Worm (Caenorhabditis elegans) whole organism, late embryonic: ENCODE measurements around the gene ZK666.12.

Experiments used
- K02D7.2 ChIP-seq: sonication (generic microtip); optimal IDR thresholded peaks from 2 replicates; lab custom pipeline; 2017; ENCODE audit warnings: mild to moderate bottlenecking, missing genetic modification characterization, missing compliant biosample characterization
- Y22D7AL.16 ChIP-seq: sonication (generic microtip); optimal IDR thresholded peaks from 2 replicates; lab custom pipeline; 2016; ENCODE audit warnings: missing genetic modification characterization, missing compliant biosample characterization
- ama-1 ChIP-seq: fragments of 150-350 bp; optimal IDR thresholded peaks from 2 replicates; lab custom pipeline; 2014
- ceh-19 ChIP-seq: fragments of 200-800 bp; sonication (Bioruptor generic); optimal IDR thresholded peaks from 2 replicates; lab custom pipeline; 2018; ENCODE audit warnings: mild to moderate bottlenecking, missing genetic modification characterization, missing compliant biosample characterization
- ceh-22 ChIP-seq: sonication (generic microtip); optimal IDR thresholded peaks from 2 replicates; lab custom pipeline; 2017; ENCODE audit warnings: missing biosample characterization, missing genetic modification characterization
- ceh-31 ChIP-seq: sonication (generic microtip); optimal IDR thresholded peaks from 2 replicates; lab custom pipeline; 2016; ENCODE audit warnings: missing genetic modification characterization, missing compliant biosample characterization
- ceh-34 ChIP-seq: sonication (generic microtip); optimal IDR thresholded peaks from 2 replicates; lab custom pipeline; 2016; ENCODE audit warnings: mild to moderate bottlenecking, missing genetic modification characterization, missing compliant biosample characterization
- ets-4 ChIP-seq: sonication (generic microtip); optimal IDR thresholded peaks from 2 replicates; lab custom pipeline; 2016; ENCODE audit warnings: missing genetic modification characterization, missing compliant biosample characterization
- fax-1 ChIP-seq: sonication (generic microtip); optimal IDR thresholded peaks from 2 replicates; lab custom pipeline; 2016; ENCODE audit warnings: missing genotype, missing genetic modification characterization, missing compliant biosample characterization
- fkh-6 ChIP-seq: sonication (generic microtip); optimal IDR thresholded peaks from 2 replicates; lab custom pipeline; 2016; ENCODE audit warnings: missing genetic modification characterization, missing compliant biosample characterization
- pha-4 ChIP-seq: fragments of 150-350 bp; optimal IDR thresholded peaks from 2 replicates; lab custom pipeline; 2018; ENCODE audit warnings: missing biosample characterization, missing genetic modification reagents, missing genetic modification characterization
- pqm-1 ChIP-seq: sonication (generic microtip); optimal IDR thresholded peaks from 2 replicates; lab custom pipeline; 2016; ENCODE audit warnings: missing genetic modification characterization, missing compliant biosample characterization
- rnt-1 ChIP-seq: sonication (generic microtip); optimal IDR thresholded peaks from 2 replicates; lab custom pipeline; 2016; ENCODE audit warnings: missing genetic modification characterization, missing compliant biosample characterization
- ztf-16 ChIP-seq: sonication (generic microtip); optimal IDR thresholded peaks from 2 replicates; lab custom pipeline; 2017; ENCODE audit warnings: missing genetic modification characterization, missing compliant biosample characterization

DNA sequence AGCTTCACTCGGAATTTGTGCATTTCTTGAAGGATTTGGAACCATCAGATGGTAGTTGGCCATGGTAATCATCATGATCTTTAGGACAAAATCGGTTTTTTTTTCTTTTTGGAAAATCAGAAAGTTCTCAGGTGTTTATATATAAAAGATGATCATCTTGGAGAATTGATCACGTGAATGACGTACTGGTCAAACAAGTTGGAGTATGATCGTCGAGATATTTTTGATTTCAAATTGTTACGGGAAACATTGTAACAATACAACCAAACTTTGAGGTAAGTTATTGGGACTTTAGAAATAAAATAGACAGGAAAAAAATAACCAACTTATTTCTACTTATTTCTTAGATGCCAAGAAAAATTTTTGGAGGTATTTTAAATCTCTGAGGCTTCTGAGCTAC lies 23.0 kb downstream of the ZK666.12 start, which contains the start of gene F59B10.4:
- TF ChIP-seq K02D7.2 = no peak
- TF ChIP-seq ceh-31 (tag; lab: Kevin White, UChicago) = no peak
- no peak for TF ChIP-seq pha-4 (tag; lab: Kevin White, UChicago)
- no peak for TF ChIP-seq pqm-1 (tag; lab: Kevin White, UChicago)
- no peak for TF ChIP-seq fax-1 (tag; lab: Kevin White, UChicago)
- no peak for TF ChIP-seq ztf-16 (tag; lab: Kevin White, UChicago)
- no peak for TF ChIP-seq ceh-22 (tag; lab: Kevin White, UChicago)
- TF ChIP-seq rnt-1 = no peak
- no peak for TF ChIP-seq ceh-19 (GFP tag; lab: Kevin White, UChicago)
- TF ChIP-seq fkh-6 (tag; lab: Kevin White, UChicago) = no peak
- no peak for TF ChIP-seq Y22D7AL.16 (tag; lab: Kevin White, UChicago)
- no peak for TF ChIP-seq ama-1 (lab: Kevin White, UChicago)
- TF ChIP-seq ets-4 = no peak
- no peak for TF ChIP-seq ceh-34 (tag; lab: Kevin White, UChicago)
